Fruit fly (Drosophila melanogaster): Measurements from ENCODE around the gene CG13895.
A peak's percentile ranks its signal among the peaks of the same experiment; 100 is the strongest.

The CG13895 gene

dm6 chr3L:756372-756771 lies 48.4 kb upstream of the CG13895 start (continued):
- TF ChIP-seq pfk (GFP tag; optimal IDR thresholded peaks at IDR 0.05) (no peak), CG8290 (GFP tag; optimal IDR thresholded peaks at IDR 0.05) (no peak), CG8290 (tag; optimal IDR thresholded peaks at IDR 0.05) (peak in 1 of 2 experiments; percentile 9), Ssrp (tag; optimal IDR thresholded peaks at IDR 0.05) (peak; percentile 1), CG11696 (GFP tag; IDR thresholded peaks at IDR 0.05) (peak; percentile 67), H2.0 (GFP tag; IDR thresholded peaks at IDR 0.05) (no peak), tap (tag; optimal IDR thresholded peaks at IDR 0.05) (peak; percentile 23), CG8089 (GFP tag; optimal IDR thresholded peaks at IDR 0.05) (no peak), dati (GFP tag; IDR thresholded peaks at IDR 0.05) (no peak), CG2678 (tag; optimal IDR thresholded peaks at IDR 0.05) (peak; percentile 2), phol (tag; optimal IDR thresholded peaks at IDR 0.05) (peak; percentile 21), ewg (GFP tag; optimal IDR thresholded peaks at IDR 0.05) (peak; percentile 28), NK7.1 (GFP tag; optimal IDR thresholded peaks at IDR 0.05) (no peak), CTCF (GFP tag; optimal IDR thresholded peaks at IDR 0.05) (no peak), Xbp1 (GFP tag; optimal IDR thresholded peaks at IDR 0.05) (peak; percentile 11), CG12391 (tag; optimal IDR thresholded peaks at IDR 0.05) (peak; percentile 5), unc-4 (GFP tag; IDR thresholded peaks at IDR 0.05; ENCODE audit: partially characterized antibody) (no peak), Sox102F (GFP tag; optimal IDR thresholded peaks at IDR 0.05) (peak; percentile 65), oc (tag; optimal IDR thresholded peaks at IDR 0.05) (peak; percentile 38), Oli (tag; optimal IDR thresholded peaks at IDR 0.05) (no peak), az2 (GFP tag; optimal IDR thresholded peaks at IDR 0.05) (peak; percentile 16), bigmax (GFP tag; optimal IDR thresholded peaks at IDR 0.05) (no peak), Med (GFP tag) (peak; percentile 64), CG18262 (tag; optimal IDR thresholded peaks at IDR 0.05) (peak; percentile 24), Asciz (GFP tag; optimal IDR thresholded peaks at IDR 0.05) (peak; percentile 39), CG34422 (GFP tag; IDR thresholded peaks at IDR 0.05) (0 out of 3 replicates have a peak, but pooled peaks have one; percentile 9), Blimp-1 (GFP tag; optimal IDR thresholded peaks at IDR 0.05) (peak; percentile 29), Xrp1 (GFP tag; IDR thresholded peaks at IDR 0.05) (0 out of 2 replicates have a peak, but pooled peaks have one; percentile 26), hth (optimal IDR thresholded peaks at IDR 0.05) (no peak), vvl (GFP tag; IDR thresholded peaks at IDR 0.05) (0 out of 2 replicates have a peak, but pooled peaks have one; percentile 25), CG17359 (tag; optimal IDR thresholded peaks at IDR 0.05) (peak; percentile 44), dmrt99B (tag; optimal IDR thresholded peaks at IDR 0.05) (peak; percentile 63), CG15601 (tag; optimal IDR thresholded peaks at IDR 0.05) (no peak), nmo (GFP tag; optimal IDR thresholded peaks at IDR 0.05) (peak; percentile 4), gem (tag; optimal IDR thresholded peaks at IDR 0.05) (peak; percentile 31), CG6654 (GFP tag; optimal IDR thresholded peaks at IDR 0.05) (no peak), CG1603 (tag; optimal IDR thresholded peaks at IDR 0.05) (peak; percentile 36), CG11504 (tag; optimal IDR thresholded peaks at IDR 0.05) (peak; percentile 34), stc (GFP tag; IDR thresholded peaks at IDR 0.05) (no peak), sisA (GFP tag; IDR thresholded peaks at IDR 0.05) (peak; percentile 27), ttk (GFP tag; IDR thresholded peaks at IDR 0.05) (peak; percentile 32; the same call in 1 of the 2 replicates), CG12659 (GFP tag; optimal IDR thresholded peaks at IDR 0.05) (no peak), CG17361 (GFP tag; IDR thresholded peaks at IDR 0.05) (0 out of 3 replicates have a peak, but pooled peaks have one; percentile 21), CG7839 (tag; optimal IDR thresholded peaks at IDR 0.05) (peak; percentile 35), Eip74EF (GFP tag; optimal IDR thresholded peaks at IDR 0.05) (peak in 1 of 2 experiments; percentile 2)

Data from whole organism, embryonic.